Worm (Caenorhabditis elegans) whole organism, L2 larva: ENCODE data around the gene mct-6.

ENCODE experiments used
- ama-1 ChIP-seq: fragments of 150-350 bp; optimal IDR thresholded peaks from 2 replicates; lab custom pipeline; 2018; ENCODE audit warnings: inconsistent platforms
- blmp-1 ChIP-seq: sonication (generic microtip); optimal IDR thresholded peaks from 2 replicates; lab custom pipeline; 2017; ENCODE audit warnings: missing genetic modification characterization, mild to moderate bottlenecking, missing compliant biosample characterization, antibody characterized with exemption, moderate library complexity; ENCODE audit not compliant: insufficient read depth
- fos-1 ChIP-seq: fragments of 150-350 bp; optimal IDR thresholded peaks from 2 replicates; lab custom pipeline; 2014; ENCODE audit warnings: missing biosample characterization, missing genetic modification characterization
- gmeb-1 ChIP-seq: fragments of 150-350 bp; optimal IDR thresholded peaks from 2 replicates; lab custom pipeline; 2014; ENCODE audit warnings: missing biosample characterization, missing genetic modification characterization
- mab-5 ChIP-seq: fragments of 150-350 bp; optimal IDR thresholded peaks from 2 replicates; lab custom pipeline; 2014; ENCODE audit warnings: missing biosample characterization, missing genetic modification characterization
- mdl-1 ChIP-seq, 2 experiments: fragments of 150-350 bp in 1 of 2; sonication (generic microtip) in 1 of 2; optimal IDR thresholded peaks; 2 replicates each; lab custom pipeline; 2017; ENCODE audit warnings: missing biosample characterization in 2 of 2, missing genetic modification characterization in 2 of 2
- nhr-25 ChIP-seq: fragments of 150-350 bp; sonication (generic microtip); optimal IDR thresholded peaks from 3 replicates; lab custom pipeline; 2014; ENCODE audit warnings: missing biosample characterization, missing genetic modification characterization
- nhr-77 ChIP-seq: fragments of 150-350 bp; optimal IDR thresholded peaks from 2 replicates; lab custom pipeline; 2014; ENCODE audit warnings: missing biosample characterization, missing genetic modification characterization
- snpc-4 ChIP-seq: fragments of 150-350 bp; optimal IDR thresholded peaks from 2 replicates; lab custom pipeline; 2014; ENCODE audit warnings: missing biosample characterization, missing genetic modification characterization
- unc-62 ChIP-seq: fragments of 150-350 bp; optimal IDR thresholded peaks from 2 replicates; lab custom pipeline; 2014; ENCODE audit warnings: missing biosample characterization, missing genetic modification reagents, missing genetic modification characterization
- ztf-11 ChIP-seq: sonication (generic microtip); optimal IDR thresholded peaks from 2 replicates; lab custom pipeline; 2017; ENCODE audit warnings: missing biosample characterization, missing genetic modification characterization

ce11 chrX:16724954-16725353 is 45.3 kb downstream of the mct-6 start:
- TF ChIP-seq ztf-11 (tag; lab: Kevin White, UChicago) (no peak), mdl-1 (tag; optimal IDR thresholded peaks at IDR 0.05; lab: Kevin White, UChicago) (no peak), mab-5 (tag; lab: Kevin White, UChicago) (no peak), blmp-1 (no peak), gmeb-1 (tag; lab: Kevin White, UChicago) (no peak), fos-1 (tag; lab: Kevin White, UChicago) (peak; percentile 24), snpc-4 (tag; lab: Kevin White, UChicago) (no peak), ama-1 (lab: Kevin White, UChicago) (no peak), nhr-77 (tag; lab: Kevin White, UChicago) (no peak), unc-62 (GFP tag; lab: Kevin White, UChicago) (no peak), nhr-25 (no peak)
